Fruit fly (Drosophila melanogaster) whole organism, embryonic: ENCODE results near the gene CG6000.

Experiments
- Ada2b ChIP-seq: fragments of 200-800 bp; sonication (Bioruptor generic); IDR thresholded peaks from 2 replicates; pipeline ENCODE4 v1.3.6; 2022; ENCODE audit warnings: missing biosample characterization, missing genetic modification characterization
- Bdp1 ChIP-seq: fragments of 200-800 bp; sonication (Bioruptor generic); optimal IDR thresholded peaks from 3 replicates; lab custom pipeline; 2016; ENCODE audit warnings: missing biosample characterization, missing genetic modification characterization
- CG10979 ChIP-seq: fragments of 200-800 bp; sonication (Bioruptor generic); optimal IDR thresholded peaks from 2 replicates; lab custom pipeline; 2018; ENCODE audit warnings: missing biosample characterization, mild to moderate bottlenecking, missing genetic modification characterization, moderate library complexity
- CG11696 ChIP-seq: fragments of 200-800 bp; sonication (Bioruptor generic); IDR thresholded peaks from 2 replicates; pipeline ENCODE4 v1.3.6; 2022; ENCODE audit warnings: missing biosample characterization, missing genetic modification characterization
- CG12391 ChIP-seq: fragments of 200-800 bp; sonication (Bioruptor generic); optimal IDR thresholded peaks from 3 replicates; lab custom pipeline; 2018; ENCODE audit warnings: missing biosample characterization, mild to moderate bottlenecking, missing genetic modification characterization, moderate library complexity
- CG12659 ChIP-seq: fragments of 200-800 bp; sonication (Bioruptor generic); optimal IDR thresholded peaks from 3 replicates; lab custom pipeline; 2017; ENCODE audit warnings: mild to moderate bottlenecking, missing biosample characterization, missing genetic modification reagents, missing genetic modification characterization
- CG12769 ChIP-seq: fragments of 200-800 bp; sonication (Bioruptor generic); optimal IDR thresholded peaks from 2 replicates; lab custom pipeline; 2019; ENCODE audit warnings: missing biosample characterization, mild to moderate bottlenecking, missing genetic modification characterization, moderate library complexity
- CG13775 ChIP-seq: fragments of 200-800 bp; sonication (Bioruptor generic); optimal IDR thresholded peaks from 3 replicates; lab custom pipeline; 2017; ENCODE audit warnings: missing biosample characterization, mild to moderate bottlenecking, missing genetic modification characterization
- CG16863 ChIP-seq: fragments of 200-800 bp; sonication (Bioruptor generic); optimal IDR thresholded peaks from 3 replicates; lab custom pipeline; 2016; ENCODE audit warnings: missing biosample characterization, missing genetic modification characterization
- CG17361 ChIP-seq: fragments of 200-800 bp; sonication (Bioruptor generic); IDR thresholded peaks from 3 replicates; pipeline ENCODE4 v1.3.6; 2022; ENCODE audit warnings: missing biosample characterization, missing genetic modification characterization
- CG17568 ChIP-seq: fragments of 200-800 bp; sonication (Bioruptor generic); optimal IDR thresholded peaks from 2 replicates; lab custom pipeline; 2018; ENCODE audit warnings: missing biosample characterization, mild to moderate bottlenecking, missing genetic modification characterization, moderate library complexity
- CG18262 ChIP-seq: fragments of 200-800 bp; optimal IDR thresholded peaks from 3 replicates; lab custom pipeline; 2019; ENCODE audit warnings: missing biosample characterization, mild to moderate bottlenecking, missing genetic modification characterization, moderate library complexity
- CG18599 ChIP-seq: fragments of 200-800 bp; sonication (Bioruptor generic); optimal IDR thresholded peaks from 3 replicates; lab custom pipeline; 2017; ENCODE audit warnings: missing biosample characterization, missing genetic modification characterization, mild to moderate bottlenecking, moderate library complexity, missing genetic modification reagents
- CG30403 ChIP-seq: fragments of 200-800 bp; sonication (Bioruptor generic); optimal IDR thresholded peaks from 3 replicates; lab custom pipeline; 2016; ENCODE audit warnings: missing biosample characterization, missing genetic modification characterization
- CG31441 ChIP-seq: fragments of 200-800 bp; sonication (Bioruptor generic); IDR thresholded peaks from 2 replicates; pipeline ENCODE4 v1.3.6; 2022; ENCODE audit warnings: missing biosample characterization, missing genetic modification characterization
- CG32767 ChIP-seq: fragments of 200-800 bp; sonication (Bioruptor generic); IDR thresholded peaks from 2 replicates; pipeline ENCODE4 v1.3.6; 2022; ENCODE audit warnings: missing biosample characterization, missing genetic modification characterization
- CG4282 ChIP-seq: fragments of 200-800 bp; sonication (Bioruptor generic); optimal IDR thresholded peaks from 2 replicates; lab custom pipeline; 2016; ENCODE audit warnings: missing biosample characterization, missing genetic modification characterization
- CG5953 ChIP-seq: fragments of 200-800 bp; sonication (Bioruptor generic); IDR thresholded peaks from 2 replicates; pipeline ENCODE4 v1.3.6; 2022; ENCODE audit warnings: missing biosample characterization, missing genetic modification characterization
- CG6175 ChIP-seq: fragments of 200-800 bp; sonication (Bioruptor generic); IDR thresholded peaks from 3 replicates; pipeline ENCODE4 v1.3.6; 2022; ENCODE audit warnings: missing biosample characterization, missing genetic modification characterization
- CG6254 ChIP-seq: fragments of 200-800 bp; sonication (Bioruptor generic); optimal IDR thresholded peaks from 3 replicates; lab custom pipeline; 2017; ENCODE audit warnings: mild to moderate bottlenecking, missing biosample characterization, missing genetic modification reagents, missing genetic modification characterization
- CG7271 ChIP-seq: fragments of 200-800 bp; sonication (Bioruptor generic); optimal IDR thresholded peaks from 2 replicates; lab custom pipeline; 2018; ENCODE audit warnings: missing biosample characterization, mild to moderate bottlenecking, missing genetic modification characterization, moderate library complexity
- CG7556 ChIP-seq: fragments of 200-800 bp; sonication (Bioruptor generic); optimal IDR thresholded peaks from 2 replicates; lab custom pipeline; 2017; ENCODE audit warnings: missing biosample characterization, mild to moderate bottlenecking, missing genetic modification characterization
- HHEX ChIP-seq: fragments of 200-800 bp; sonication (Bioruptor generic); optimal IDR thresholded peaks from 3 replicates; lab custom pipeline; 2017; ENCODE audit warnings: missing biosample characterization, mild to moderate bottlenecking, missing genetic modification characterization, missing genetic modification reagents
- Hey ChIP-seq: fragments of 200-800 bp; sonication (Bioruptor generic); optimal IDR thresholded peaks from 3 replicates; lab custom pipeline; 2018; ENCODE audit warnings: missing biosample characterization, mild to moderate bottlenecking, missing genetic modification characterization
- Hmr ChIP-seq: fragments of 200-800 bp; sonication (Bioruptor generic); optimal IDR thresholded peaks from 3 replicates; lab custom pipeline; 2017; ENCODE audit warnings: mild to moderate bottlenecking, missing biosample characterization, missing genetic modification reagents, missing genetic modification characterization
- Hr3 ChIP-seq: fragments of 200-800 bp; sonication (Bioruptor generic); optimal IDR thresholded peaks from 3 replicates; lab custom pipeline; 2016; ENCODE audit warnings: missing biosample characterization, missing genetic modification characterization
- Oli ChIP-seq: fragments of 200-800 bp; sonication (Bioruptor generic); optimal IDR thresholded peaks from 2 replicates; lab custom pipeline; 2018; ENCODE audit warnings: missing biosample characterization, mild to moderate bottlenecking, missing genetic modification characterization, moderate library complexity
- Pdp1 ChIP-seq, 2 experiments: fragments of 200-800 bp; sonication (Bioruptor generic); optimal IDR thresholded peaks; 3 replicates each; lab custom pipeline; 2016; ENCODE audit warnings: missing biosample characterization in 2 of 2, missing genetic modification characterization in 2 of 2, mild to moderate bottlenecking in 1 of 2, moderate library complexity in 1 of 2
- br ChIP-seq: fragments of >200 bp; optimal IDR thresholded peaks from 2 replicates; lab custom pipeline; 2017
- cato ChIP-seq: fragments of 200-800 bp; sonication (Bioruptor generic); optimal IDR thresholded peaks from 2 replicates; lab custom pipeline; 2016; ENCODE audit warnings: missing biosample characterization, missing genetic modification characterization, borderline replicate concordance
- cg ChIP-seq: fragments of 200-800 bp; sonication (Bioruptor generic); optimal IDR thresholded peaks from 3 replicates; lab custom pipeline; 2019; ENCODE audit warnings: missing biosample characterization, mild to moderate bottlenecking, missing genetic modification characterization, moderate library complexity
- eyg ChIP-seq: fragments of 200-800 bp; sonication (Bioruptor generic); optimal IDR thresholded peaks from 3 replicates; lab custom pipeline; 2016; ENCODE audit warnings: missing biosample characterization, missing genetic modification characterization
- fd64A ChIP-seq: fragments of 200-800 bp; sonication (Bioruptor generic); optimal IDR thresholded peaks from 3 replicates; lab custom pipeline; 2018; ENCODE audit warnings: missing biosample characterization, mild to moderate bottlenecking, missing genetic modification characterization
- gce ChIP-seq: fragments of 200-800 bp; sonication (Bioruptor generic); IDR thresholded peaks from 3 replicates; pipeline ENCODE4 v1.3.6; 2022; ENCODE audit warnings: missing biosample characterization, missing genetic modification characterization
- gfzf ChIP-seq: fragments of 200-800 bp; sonication (Bioruptor generic); optimal IDR thresholded peaks from 2 replicates; lab custom pipeline; 2016; ENCODE audit warnings: missing biosample characterization, mild to moderate bottlenecking, missing genetic modification characterization, moderate library complexity
- luna ChIP-seq: fragments of 200-800 bp; sonication (Bioruptor generic); optimal IDR thresholded peaks from 2 replicates; lab custom pipeline; 2016; ENCODE audit warnings: missing biosample characterization, missing genetic modification characterization
- maf-S ChIP-seq: fragments of 200-800 bp; sonication (Bioruptor generic); optimal IDR thresholded peaks from 2 replicates; lab custom pipeline; 2016; ENCODE audit warnings: missing biosample characterization, missing genetic modification characterization
- mirr ChIP-seq: fragments of 200-800 bp; sonication (Bioruptor generic); optimal IDR thresholded peaks from 3 replicates; lab custom pipeline; 2018; ENCODE audit warnings: missing biosample characterization, mild to moderate bottlenecking, missing genetic modification characterization
- org-1 ChIP-seq: fragments of 200-800 bp; sonication (Bioruptor generic); optimal IDR thresholded peaks from 2 replicates; lab custom pipeline; 2017; ENCODE audit warnings: missing biosample characterization, missing genetic modification characterization
- row ChIP-seq: fragments of 200-800 bp; sonication (Bioruptor generic); IDR thresholded peaks from 3 replicates; pipeline ENCODE4 v1.3.6; 2022; ENCODE audit warnings: missing biosample characterization, missing genetic modification characterization
- sr ChIP-seq: fragments of 200-800 bp; sonication (Bioruptor generic); IDR thresholded peaks from 3 replicates; pipeline ENCODE4 v1.3.6; 2022; ENCODE audit warnings: missing biosample characterization, missing genetic modification characterization
- sug ChIP-seq: fragments of 200-800 bp; optimal IDR thresholded peaks from 2 replicates; lab custom pipeline; 2019; ENCODE audit warnings: missing biosample characterization, mild to moderate bottlenecking, missing genetic modification characterization, moderate library complexity

CG6000 gene

DNA sequence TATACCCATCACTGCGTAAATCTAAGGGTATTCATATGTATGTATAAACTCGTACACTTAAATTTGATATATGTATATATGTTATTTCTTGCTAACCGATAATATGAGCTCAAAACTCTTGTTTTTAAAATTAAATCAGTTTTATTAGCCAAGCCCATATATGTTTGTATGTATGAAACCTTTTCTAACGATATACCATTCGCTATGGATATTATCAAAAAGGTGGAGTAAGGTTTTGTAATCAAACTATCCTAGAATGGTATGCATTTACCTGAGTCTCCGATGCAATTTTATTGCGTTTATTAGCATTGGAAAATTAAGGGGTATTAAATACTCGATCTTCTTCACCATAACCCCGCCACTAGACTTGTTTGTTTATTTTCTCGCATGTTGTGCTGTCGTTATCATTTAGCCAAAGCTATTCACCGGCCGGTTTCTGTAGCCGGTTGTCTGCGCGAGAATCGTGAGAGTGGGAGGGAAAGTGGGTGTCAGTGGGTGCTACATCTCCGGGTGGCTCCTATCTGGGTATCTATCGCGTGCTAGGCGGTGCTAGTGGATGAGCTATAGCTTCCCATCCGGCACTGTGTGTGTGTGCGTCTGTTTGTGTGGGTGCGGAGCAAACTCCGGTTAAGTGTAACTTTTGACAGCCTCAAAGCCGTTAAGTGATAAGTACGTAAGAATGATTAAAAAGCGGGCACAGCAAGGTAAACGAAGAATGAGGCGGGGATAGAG, 46.2 kb upstream of the CG6000 start (continued):
- TF ChIP-seq Hr3 (GFP tag; lab: Kevin White, UChicago), result peak; percentile 10
- 0 out of 2 replicates have a peak, but pooled peaks have one; percentile 27 for TF ChIP-seq CG31441 (GFP tag; lab: Robert Waterston, UW)
- peak; percentile 61 for TF ChIP-seq row (GFP tag; lab: Robert Waterston, UW)
- no peak for TF ChIP-seq CG4282 (GFP tag; lab: Kevin White, UChicago)
- TF ChIP-seq CG12659 (GFP tag; lab: Kevin White, UChicago), result peak; percentile 15
- no peak for TF ChIP-seq CG32767
- peak; percentile 57 for TF ChIP-seq Oli
- peak; percentile 34 for TF ChIP-seq CG12391 (tag; lab: Kevin White, UChicago)
- TF ChIP-seq CG17568 (GFP tag; lab: Kevin White, UChicago), result no peak
- peak; percentile 39 for TF ChIP-seq cg
- peak; percentile 76 for TF ChIP-seq Hey (tag; lab: Kevin White, UChicago)
- TF ChIP-seq CG30403 (GFP tag; lab: Kevin White, UChicago), result peak; percentile 48
- TF ChIP-seq CG18262, result peak; percentile 60
- peak; percentile 67 for TF ChIP-seq CG12769
- no peak for TF ChIP-seq eyg (GFP tag; lab: Kevin White, UChicago)
- TF ChIP-seq HHEX, result peak; percentile 8
- TF ChIP-seq CG7556 (GFP tag; lab: Kevin White, UChicago), result peak; percentile 55
- peak; percentile 21 for TF ChIP-seq CG13775 (GFP tag; lab: Kevin White, UChicago)
- peak; percentile 6 for TF ChIP-seq fd64A (GFP tag; lab: Kevin White, UChicago)
- TF ChIP-seq Hmr (GFP tag; lab: Kevin White, UChicago), result peak; percentile 7
- TF ChIP-seq CG10979 (tag; lab: Kevin White, UChicago), result peak; percentile 59
- TF ChIP-seq Pdp1 (GFP tag; optimal IDR thresholded peaks at IDR 0.05; lab: Kevin White, UChicago), result peak in 1 of 2 experiments; percentile 30
- no peak for TF ChIP-seq gfzf (GFP tag; lab: Kevin White, UChicago)
- TF ChIP-seq gce (GFP tag; lab: Robert Waterston, UW), result peak; percentile 56; the same call in 1 of the 3 replicates
- no peak for TF ChIP-seq CG7271
- peak; percentile 47 for TF ChIP-seq org-1 (GFP tag; lab: Kevin White, UChicago)
- peak; percentile 65; the same call in 2 of the 3 replicates for TF ChIP-seq CG17361
- TF ChIP-seq CG18599 (GFP tag; lab: Kevin White, UChicago), result peak; percentile 9
- peak; percentile 49 for TF ChIP-seq sug (tag; lab: Kevin White, UChicago)
- peak; percentile 39 for TF ChIP-seq mirr (GFP tag; lab: Kevin White, UChicago)
- TF ChIP-seq br (lab: Kevin White, UChicago), result no peak
- peak; percentile 8 for TF ChIP-seq CG6254 (GFP tag; lab: Kevin White, UChicago)
- TF ChIP-seq, all 482 proteins: peak for 87

DNA sequence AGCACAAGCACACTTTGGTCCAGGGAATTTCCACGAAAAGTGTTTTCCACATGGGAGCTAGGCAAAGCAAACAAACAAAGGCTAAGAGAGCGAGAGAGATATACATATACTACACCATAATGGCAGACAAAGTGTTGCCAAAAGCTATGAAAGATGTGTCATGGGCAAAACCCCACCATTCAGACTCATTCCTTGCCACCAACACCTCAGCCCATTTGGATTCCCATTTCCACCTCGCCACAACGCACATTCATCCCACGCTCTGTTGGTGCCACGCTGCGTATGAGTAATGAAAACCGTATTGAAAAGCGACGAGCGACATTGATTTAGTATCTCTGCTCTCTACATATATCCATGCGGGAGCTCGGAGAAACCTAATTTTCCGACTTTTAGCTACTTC, 45.3 kb upstream of the CG6000 start:
- TF ChIP-seq maf-S (GFP tag; lab: Kevin White, UChicago), result no peak
- no peak for TF ChIP-seq CG5953 (GFP tag; lab: Robert Waterston, UW)
- peak; percentile 79 for TF ChIP-seq CG12769
- peak; percentile 84 for TF ChIP-seq sr (GFP tag; lab: Robert Waterston, UW)
- no peak for TF ChIP-seq luna
- no peak for TF ChIP-seq Ada2b (GFP tag; lab: Robert Waterston, UW)
- no peak for TF ChIP-seq Bdp1 (GFP tag; lab: Kevin White, UChicago)
- no peak for TF ChIP-seq br (lab: Kevin White, UChicago)
- peak; percentile 53; the same call in 1 of the 3 replicates for TF ChIP-seq CG6175 (GFP tag; lab: Robert Waterston, UW)
- TF ChIP-seq CG11696 (GFP tag; lab: Robert Waterston, UW), result no peak
- TF ChIP-seq CG16863, result no peak
- TF ChIP-seq cato (GFP tag; lab: Kevin White, UChicago), result no peak
